Fruit fly (Drosophila melanogaster): ENCODE results near the gene Hcf.

The Hcf gene

dm6 chr4:380462-380861 is 20.7 kb downstream of the Hcf start (continued):
- no peak for TF ChIP-seq HmgZ (tag; optimal IDR thresholded peaks at IDR 0.05)
- TF ChIP-seq CG10267 (tag; optimal IDR thresholded peaks at IDR 0.05), result no peak
- no peak for TF ChIP-seq sna (GFP tag; IDR thresholded peaks at IDR 0.05; ENCODE audit: partially characterized antibody)
- no peak for TF ChIP-seq CG9876 (GFP tag; optimal IDR thresholded peaks at IDR 0.05)
- peak; percentile 63 for TF ChIP-seq sens (GFP tag)
- peak; percentile 84 for TF ChIP-seq kni (GFP tag; optimal IDR thresholded peaks at IDR 0.05)
- no peak for TF ChIP-seq Xbp1 (GFP tag; optimal IDR thresholded peaks at IDR 0.05)
- TF ChIP-seq CG30403 (GFP tag; optimal IDR thresholded peaks at IDR 0.05), result no peak
- no peak for TF ChIP-seq CG17328 (GFP tag; IDR thresholded peaks at IDR 0.05)
- peak; percentile 72 for TF ChIP-seq Med (GFP tag)
- TF ChIP-seq YL-1 (GFP tag; optimal IDR thresholded peaks at IDR 0.05), result no peak
- peak; percentile 58 for TF ChIP-seq CG12769 (tag; optimal IDR thresholded peaks at IDR 0.05)
- TF ChIP-seq CG8281 (tag; optimal IDR thresholded peaks at IDR 0.05), result no peak
- TF ChIP-seq Myb (GFP tag; optimal IDR thresholded peaks at IDR 0.05), result no peak
- TF ChIP-seq Dll (GFP tag; IDR thresholded peaks at IDR 0.05; ENCODE audit: partially characterized antibody), result 0 out of 4 replicates have a peak, but pooled peaks have one; percentile 20
- TF ChIP-seq Max (GFP tag; optimal IDR thresholded peaks at IDR 0.05), result no peak
- TF ChIP-seq CG14441 (GFP tag; IDR thresholded peaks at IDR 0.05), result no peak
- no peak for TF ChIP-seq unpg (GFP tag; optimal IDR thresholded peaks at IDR 0.05)
- TF ChIP-seq CG32772 (GFP tag; IDR thresholded peaks at IDR 0.05), result no peak
- no peak for TF ChIP-seq ci (GFP tag; IDR thresholded peaks at IDR 0.05)
- no peak for TF ChIP-seq Neu2 (GFP tag; optimal IDR thresholded peaks at IDR 0.05; ENCODE audit: borderline replicate concordance)
- no peak for TF ChIP-seq Sry-δ (GFP tag; optimal IDR thresholded peaks at IDR 0.05)
- TF ChIP-seq sob (GFP tag; IDR thresholded peaks at IDR 0.05), result no peak
- TF ChIP-seq Bgb (GFP tag; IDR thresholded peaks at IDR 0.05; ENCODE audit: partially characterized antibody), result no peak
- no peak for TF ChIP-seq CG6813 (GFP tag; optimal IDR thresholded peaks at IDR 0.05)
- no peak for TF ChIP-seq CG13624 (GFP tag; optimal IDR thresholded peaks at IDR 0.05)
- no peak for TF ChIP-seq CG3065 (GFP tag; optimal IDR thresholded peaks at IDR 0.05)
- TF ChIP-seq org-1 (GFP tag; optimal IDR thresholded peaks at IDR 0.05), result no peak
- no peak for TF ChIP-seq nmo (GFP tag; optimal IDR thresholded peaks at IDR 0.05)
- TF ChIP-seq Hr3 (GFP tag; optimal IDR thresholded peaks at IDR 0.05), result no peak
- no peak for TF ChIP-seq dmrt11E (tag; optimal IDR thresholded peaks at IDR 0.05)
- TF ChIP-seq Lim3 (GFP tag; IDR thresholded peaks at IDR 0.05), result no peak
- no peak for TF ChIP-seq gsb (GFP tag; IDR thresholded peaks at IDR 0.05)
- no peak for TF ChIP-seq ab (GFP tag; optimal IDR thresholded peaks at IDR 0.05)
- TF ChIP-seq MBD-R2 (GFP tag; IDR thresholded peaks at IDR 0.05), result no peak
- TF ChIP-seq salm (tag; optimal IDR thresholded peaks at IDR 0.05), result peak; percentile 1
- no peak for TF ChIP-seq CG3407 (GFP tag; optimal IDR thresholded peaks at IDR 0.05)
- no peak for TF ChIP-seq Stat92E (GFP tag; optimal IDR thresholded peaks at IDR 0.05)
- no peak for TF ChIP-seq CG10959 (GFP tag; IDR thresholded peaks at IDR 0.05)
- no peak for TF ChIP-seq CG7963 (GFP tag; IDR thresholded peaks at IDR 0.05; ENCODE audit: partially characterized antibody)
- no peak for TF ChIP-seq pnt (GFP tag; optimal IDR thresholded peaks at IDR 0.05)
- no peak for TF ChIP-seq ftz-f1 (GFP tag; optimal IDR thresholded peaks at IDR 0.05)
- TF ChIP-seq Doc3 (GFP tag; IDR thresholded peaks at IDR 0.05; ENCODE audit: partially characterized antibody), result no peak
- TF ChIP-seq CoRest (tag; optimal IDR thresholded peaks at IDR 0.05), result no peak
- no peak for TF ChIP-seq TFAM (GFP tag; optimal IDR thresholded peaks at IDR 0.05)
- no peak for TF ChIP-seq CG10274 (GFP tag; optimal IDR thresholded peaks at IDR 0.05)
- no peak for TF ChIP-seq CG13287 (GFP tag; IDR thresholded peaks at IDR 0.05; ENCODE audit: partially characterized antibody)
- TF ChIP-seq CG13424 (tag; optimal IDR thresholded peaks at IDR 0.05), result no peak
- TF ChIP-seq Rx (GFP tag; IDR thresholded peaks at IDR 0.05), result no peak
- no peak for TF ChIP-seq stwl (tag; optimal IDR thresholded peaks at IDR 0.05)
- no peak for TF ChIP-seq ap (GFP tag; IDR thresholded peaks at IDR 0.05)
